Fruit fly (Drosophila melanogaster): Measurements from ENCODE around the gene CG1113.

DNA sequence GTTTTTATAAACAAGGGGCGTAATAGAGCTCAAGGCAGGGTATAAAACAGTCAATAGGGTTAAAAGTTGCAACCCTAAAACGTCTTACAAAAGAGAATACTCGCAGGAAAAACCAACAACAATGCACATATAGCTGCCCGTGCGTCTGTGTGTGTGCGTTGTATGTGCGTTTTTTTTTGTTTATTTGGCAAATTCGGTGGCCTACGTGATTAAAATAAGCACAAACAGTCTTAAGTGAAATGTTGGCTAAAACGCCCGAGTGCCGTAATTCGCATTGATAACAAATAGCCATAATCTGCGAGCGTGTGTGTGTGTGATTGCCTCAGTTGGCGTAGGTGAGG lies 4.2 kb downstream of the CG1113 start:
- TF ChIP-seq Mrtf (GFP tag; IDR thresholded peaks at IDR 0.05): no peak
- TF ChIP-seq CG10654 (GFP tag; optimal IDR thresholded peaks at IDR 0.05): no peak
- TF ChIP-seq kay (GFP tag; optimal IDR thresholded peaks at IDR 0.05): no peak
- TF ChIP-seq E2f2 (GFP tag; IDR thresholded peaks at IDR 0.05): no peak
- TF ChIP-seq CG12769 (tag; optimal IDR thresholded peaks at IDR 0.05): no peak
- TF ChIP-seq CG8290 (GFP tag; optimal IDR thresholded peaks at IDR 0.05): no peak
- TF ChIP-seq CG8290 (tag; optimal IDR thresholded peaks at IDR 0.05): no peak

Data from whole organism, embryonic.